Fruit fly (Drosophila melanogaster) whole organism, prepupa: ENCODE data around the gene Smyd3.

ENCODE experiments used
- CG10631 ChIP-seq: fragments of 200-800 bp; sonication (Bioruptor generic); optimal IDR thresholded peaks from 2 replicates; lab custom pipeline; 2016; ENCODE audit warnings: missing biosample characterization, missing genetic modification characterization
- CG10669 ChIP-seq: fragments of 200-800 bp; sonication (Bioruptor generic); optimal IDR thresholded peaks from 3 replicates; lab custom pipeline; 2018; ENCODE audit warnings: missing biosample characterization, mild to moderate bottlenecking, missing genetic modification characterization, moderate library complexity
- CG11294 ChIP-seq: fragments of 200-800 bp; sonication (Bioruptor generic); IDR thresholded peaks from 2 replicates; pipeline ENCODE4 v1.3.6; 2022; ENCODE audit warnings: missing biosample characterization, missing genetic modification characterization
- CG11762 ChIP-seq: fragments of 200-800 bp; sonication (Bioruptor generic); optimal IDR thresholded peaks from 3 replicates; lab custom pipeline; 2016; ENCODE audit warnings: missing biosample characterization, missing genetic modification characterization; ENCODE audit not compliant: insufficient read depth
- CG15336 ChIP-seq: fragments of 200-800 bp; sonication (Bioruptor generic); IDR thresholded peaks from 2 replicates; pipeline ENCODE4 v1.3.6; 2022; ENCODE audit warnings: missing biosample characterization, missing genetic modification characterization
- CG1621 ChIP-seq: fragments of 200-800 bp; sonication (Bioruptor generic); optimal IDR thresholded peaks from 3 replicates; lab custom pipeline; 2018; ENCODE audit warnings: missing biosample characterization, mild to moderate bottlenecking, missing genetic modification characterization
- CG16779 ChIP-seq: fragments of 200-800 bp; sonication (Bioruptor generic); optimal IDR thresholded peaks from 3 replicates; lab custom pipeline; 2017; ENCODE audit warnings: missing biosample characterization, mild to moderate bottlenecking, missing genetic modification characterization
- CG3032 ChIP-seq: fragments of 200-800 bp; optimal IDR thresholded peaks from 2 replicates; lab custom pipeline; 2019; ENCODE audit warnings: missing biosample characterization, mild to moderate bottlenecking, missing genetic modification characterization, moderate library complexity
- CG34406 ChIP-seq: fragments of 200-800 bp; sonication (Bioruptor generic); optimal IDR thresholded peaks from 3 replicates; lab custom pipeline; 2016; ENCODE audit warnings: missing biosample characterization, missing genetic modification characterization
- CG3919 ChIP-seq: fragments of 200-800 bp; sonication (Bioruptor generic); optimal IDR thresholded peaks from 3 replicates; lab custom pipeline; 2016; ENCODE audit warnings: missing biosample characterization, missing genetic modification characterization
- CG4318 ChIP-seq: fragments of 200-800 bp; sonication (Bioruptor generic); optimal IDR thresholded peaks from 3 replicates; lab custom pipeline; 2017; ENCODE audit warnings: missing biosample characterization, mild to moderate bottlenecking, missing genetic modification characterization
- CG6276 ChIP-seq: fragments of 200-800 bp; sonication (Bioruptor generic); optimal IDR thresholded peaks from 2 replicates; lab custom pipeline; 2017; ENCODE audit warnings: missing biosample characterization, mild to moderate bottlenecking, missing genetic modification characterization
- CG6808 ChIP-seq: fragments of 200-800 bp; sonication (Bioruptor generic); optimal IDR thresholded peaks from 3 replicates; lab custom pipeline; 2017; ENCODE audit warnings: missing biosample characterization, missing genetic modification characterization, mild to moderate bottlenecking, moderate library complexity, missing genetic modification reagents
- CG6854 ChIP-seq: fragments of 200-800 bp; sonication (Bioruptor generic); optimal IDR thresholded peaks from 2 replicates; lab custom pipeline; 2017; ENCODE audit warnings: missing biosample characterization, mild to moderate bottlenecking, missing genetic modification characterization
- CG7368 ChIP-seq: fragments of 200-800 bp; sonication (Bioruptor generic); optimal IDR thresholded peaks from 3 replicates; lab custom pipeline; 2016; ENCODE audit warnings: missing biosample characterization, missing genetic modification characterization
- CG8119 ChIP-seq: fragments of 200-800 bp; sonication (Bioruptor generic); IDR thresholded peaks from 3 replicates; pipeline ENCODE4 v1.3.6; 2022; ENCODE audit warnings: missing biosample characterization, missing genetic modification characterization
- CG9139 ChIP-seq: fragments of 200-800 bp; sonication (Bioruptor generic); optimal IDR thresholded peaks from 3 replicates; lab custom pipeline; 2017; ENCODE audit warnings: missing biosample characterization, mild to moderate bottlenecking, missing genetic modification characterization
- Eip75B ChIP-seq: fragments of 200-800 bp; sonication (Bioruptor generic); optimal IDR thresholded peaks from 3 replicates; lab custom pipeline; 2016; ENCODE audit warnings: missing biosample characterization, missing genetic modification characterization
- Eip78C ChIP-seq: fragments of 200-800 bp; sonication (Bioruptor generic); peaks from one replicate; lab custom pipeline; 2016; ENCODE audit warnings: missing biosample characterization, missing genetic modification characterization
- Eip93F ChIP-seq: fragments of 200-800 bp; sonication (Bioruptor generic); optimal IDR thresholded peaks from 2 replicates; lab custom pipeline; 2016; ENCODE audit warnings: missing biosample characterization, mild to moderate bottlenecking, missing genetic modification characterization
- Ets21C ChIP-seq: fragments of 200-800 bp; sonication (Bioruptor generic); optimal IDR thresholded peaks from 3 replicates; lab custom pipeline; 2016; ENCODE audit warnings: missing biosample characterization, missing genetic modification characterization
- Ets96B ChIP-seq: fragments of 200-800 bp; optimal IDR thresholded peaks from 2 replicates; lab custom pipeline; 2019; ENCODE audit warnings: missing biosample characterization, mild to moderate bottlenecking, missing genetic modification characterization, moderate library complexity
- Gug ChIP-seq: fragments of 200-800 bp; sonication (Bioruptor generic); IDR thresholded peaks from 2 replicates; pipeline ENCODE4 v1.3.6; 2022; ENCODE audit warnings: missing biosample characterization, missing genetic modification characterization
- Hr39 ChIP-seq: fragments of 200-800 bp; sonication (Bioruptor generic); optimal IDR thresholded peaks from 2 replicates; lab custom pipeline; 2016; ENCODE audit warnings: missing biosample characterization, missing genetic modification characterization
- Hr4 ChIP-seq: fragments of 200-800 bp; sonication (Bioruptor generic); optimal IDR thresholded peaks from 3 replicates; lab custom pipeline; 2016; ENCODE audit warnings: missing biosample characterization, missing genetic modification characterization
- Lpt ChIP-seq: fragments of 200-800 bp; sonication (Bioruptor generic); optimal IDR thresholded peaks from 3 replicates; lab custom pipeline; 2016; ENCODE audit warnings: missing biosample characterization, missing genetic modification characterization
- Met ChIP-seq: fragments of 200-800 bp; sonication (Bioruptor generic); optimal IDR thresholded peaks from 3 replicates; lab custom pipeline; 2016; ENCODE audit warnings: missing biosample characterization, missing genetic modification characterization
- OdsH ChIP-seq: fragments of 200-800 bp; sonication (Bioruptor generic); optimal IDR thresholded peaks from 3 replicates; lab custom pipeline; 2016; ENCODE audit warnings: missing biosample characterization, missing genetic modification characterization
- Sox102F ChIP-seq: fragments of 200-800 bp; sonication (Bioruptor generic); optimal IDR thresholded peaks from 2 replicates; lab custom pipeline; 2016; ENCODE audit warnings: missing biosample characterization, mild to moderate bottlenecking, missing genetic modification characterization
- Sox14 ChIP-seq: fragments of 200-800 bp; sonication (Bioruptor generic); optimal IDR thresholded peaks from 3 replicates; lab custom pipeline; 2016; ENCODE audit warnings: missing biosample characterization, missing genetic modification characterization
- Sox15 ChIP-seq: fragments of 200-800 bp; sonication (Bioruptor generic); optimal IDR thresholded peaks from 3 replicates; lab custom pipeline; 2016; ENCODE audit warnings: missing biosample characterization, missing genetic modification characterization
- achi ChIP-seq: fragments of 200-800 bp; sonication (Bioruptor generic); optimal IDR thresholded peaks from 3 replicates; lab custom pipeline; 2016; ENCODE audit warnings: missing biosample characterization, missing genetic modification characterization
- cyc ChIP-seq: fragments of 200-800 bp; sonication (Bioruptor generic); optimal IDR thresholded peaks from 3 replicates; lab custom pipeline; 2016; ENCODE audit warnings: missing biosample characterization, missing genetic modification characterization
- dac ChIP-seq: fragments of 200-800 bp; sonication (Bioruptor generic); optimal IDR thresholded peaks from 2 replicates; lab custom pipeline; 2017; ENCODE audit warnings: missing biosample characterization, mild to moderate bottlenecking, missing genetic modification characterization
- dsx ChIP-seq: fragments of 200-800 bp; optimal IDR thresholded peaks from 3 replicates; lab custom pipeline; 2019; ENCODE audit warnings: missing biosample characterization, mild to moderate bottlenecking, missing genetic modification characterization, moderate library complexity; ENCODE audit not compliant: poor library complexity, severe bottlenecking
- eg ChIP-seq: fragments of 200-800 bp; sonication (Bioruptor generic); IDR thresholded peaks from 3 replicates; pipeline ENCODE4 v1.3.6; 2022; ENCODE audit warnings: missing biosample characterization, missing genetic modification characterization
- esn ChIP-seq: fragments of 200-800 bp; sonication (Bioruptor generic); optimal IDR thresholded peaks from 2 replicates; lab custom pipeline; 2016; ENCODE audit warnings: missing biosample characterization, mild to moderate bottlenecking, missing genetic modification characterization, moderate library complexity
- fkh ChIP-seq: fragments of 200-800 bp; sonication (Bioruptor generic); optimal IDR thresholded peaks from 3 replicates; lab custom pipeline; 2017; ENCODE audit warnings: missing biosample characterization, mild to moderate bottlenecking, missing genetic modification characterization, moderate library complexity
- lz ChIP-seq: fragments of 200-800 bp; sonication (Bioruptor generic); optimal IDR thresholded peaks from 3 replicates; lab custom pipeline; 2016; ENCODE audit warnings: missing biosample characterization, missing genetic modification characterization
- net ChIP-seq: fragments of 200-800 bp; sonication (Bioruptor generic); optimal IDR thresholded peaks from 3 replicates; lab custom pipeline; 2016; ENCODE audit warnings: missing biosample characterization, missing genetic modification characterization
- pdm3 ChIP-seq: fragments of 200-800 bp; sonication (Bioruptor generic); optimal IDR thresholded peaks from 3 replicates; lab custom pipeline; 2016; ENCODE audit warnings: missing biosample characterization, missing genetic modification characterization
- ss ChIP-seq, 2 experiments: fragments of 200-800 bp; sonication (Bioruptor generic); optimal IDR thresholded peaks; 2 replicates in 1 of 2; 3 replicates in 1 of 2; lab custom pipeline; 2017 to 2018; ENCODE audit warnings: mild to moderate bottlenecking in 2 of 2, missing biosample characterization in 2 of 2, missing genetic modification characterization in 2 of 2, moderate library complexity in 1 of 2
- svp ChIP-seq: fragments of 200-800 bp; sonication (Bioruptor generic); peaks from one replicate; lab custom pipeline; 2016; ENCODE audit warnings: missing biosample characterization, missing genetic modification characterization
- topi ChIP-seq: fragments of 200-800 bp; sonication (Bioruptor generic); optimal IDR thresholded peaks from 3 replicates; lab custom pipeline; 2016; ENCODE audit warnings: missing biosample characterization, missing genetic modification characterization
- vri ChIP-seq: fragments of 200-800 bp; sonication (Bioruptor generic); optimal IDR thresholded peaks from 3 replicates; lab custom pipeline; 2016; ENCODE audit warnings: missing biosample characterization, mild to moderate bottlenecking, missing genetic modification characterization

Smyd3 gene

dm6 chrX:2635075-2635643 lies 26.5 kb upstream of the Smyd3 start (continued):
- TF ChIP-seq net (GFP tag; lab: Kevin White, UChicago) (peak; percentile 24), topi (peak; percentile 43), Sox102F (GFP tag; lab: Kevin White, UChicago) (no peak), dsx (GFP tag; lab: Kevin White, UChicago) (no peak), fkh (no peak), CG10669 (GFP tag; lab: Kevin White, UChicago) (no peak), ss (GFP tag; optimal IDR thresholded peaks at IDR 0.05; lab: Kevin White, UChicago) (no peak), Met (no peak), CG34406 (GFP tag; lab: Kevin White, UChicago) (peak; percentile 10), Lpt (GFP tag; lab: Kevin White, UChicago) (no peak), achi (peak; percentile 3), CG3919 (GFP tag; lab: Kevin White, UChicago) (peak; percentile 7), Eip78C (GFP tag; lab: Kevin White, UChicago) (peak; percentile 78), lz (GFP tag; lab: Kevin White, UChicago) (peak; percentile 44), Sox15 (GFP tag; lab: Kevin White, UChicago) (no peak), CG10631 (no peak), pdm3 (GFP tag; lab: Kevin White, UChicago) (peak; percentile 38), CG4318 (GFP tag; lab: Kevin White, UChicago) (no peak), CG16779 (tag; lab: Kevin White, UChicago) (no peak), CG11762 (GFP tag; lab: Kevin White, UChicago) (no peak), OdsH (GFP tag; lab: Kevin White, UChicago) (peak; percentile 34), Hr4 (GFP tag; lab: Kevin White, UChicago) (no peak), CG8119 (no peak), CG6854 (GFP tag; lab: Kevin White, UChicago) (no peak), cyc (GFP tag; lab: Kevin White, UChicago) (peak; percentile 26), Gug (GFP tag; lab: Robert Waterston, UW) (no peak)
- TF ChIP-seq, all 60 proteins: peak for 23

- peak; percentile 71 for TF ChIP-seq Eip78C (GFP tag; lab: Kevin White, UChicago)
- no peak for TF ChIP-seq CG16779 (tag; lab: Kevin White, UChicago)
- no peak for TF ChIP-seq vri (GFP tag; lab: Kevin White, UChicago)
- TF ChIP-seq eg (GFP tag; lab: Robert Waterston, UW): no peak
- peak; percentile 21 for TF ChIP-seq net (GFP tag; lab: Kevin White, UChicago)
- no peak for TF ChIP-seq Ets96B (tag; lab: Kevin White, UChicago)
- no peak for TF ChIP-seq CG11762 (GFP tag; lab: Kevin White, UChicago)
- TF ChIP-seq CG3032 (tag; lab: Kevin White, UChicago): peak; percentile 9
- no peak for TF ChIP-seq CG8119
- TF ChIP-seq CG6808 (GFP tag; lab: Kevin White, UChicago): no peak
- TF ChIP-seq CG3919 (GFP tag; lab: Kevin White, UChicago): no peak
- TF ChIP-seq Hr39: no peak
- TF ChIP-seq cyc (GFP tag; lab: Kevin White, UChicago): no peak
- no peak for TF ChIP-seq Lpt (GFP tag; lab: Kevin White, UChicago)
- TF ChIP-seq CG11294 (GFP tag; lab: Robert Waterston, UW): no peak
- no peak for TF ChIP-seq dac
- TF ChIP-seq CG15336 (GFP tag; lab: Robert Waterston, UW): 0 out of 2 replicates have a peak, but pooled peaks have one; percentile 27
- no peak for TF ChIP-seq CG6854 (GFP tag; lab: Kevin White, UChicago)
- no peak for TF ChIP-seq CG1621 (tag; lab: Kevin White, UChicago)
- no peak for TF ChIP-seq lz (GFP tag; lab: Kevin White, UChicago)
- TF ChIP-seq CG4318 (GFP tag; lab: Kevin White, UChicago): no peak
- no peak; the same call in 1 of the 2 replicates for TF ChIP-seq Gug (GFP tag; lab: Robert Waterston, UW)
- TF ChIP-seq esn (GFP tag; lab: Kevin White, UChicago): no peak
- no peak for TF ChIP-seq CG7368
- TF ChIP-seq Sox15 (GFP tag; lab: Kevin White, UChicago): no peak
- no peak for TF ChIP-seq Ets21C (GFP tag; lab: Kevin White, UChicago)
- no peak for TF ChIP-seq Eip75B (GFP tag; lab: Kevin White, UChicago)
- no peak for TF ChIP-seq Eip93F (GFP tag; lab: Kevin White, UChicago)
- no peak for TF ChIP-seq CG10669 (GFP tag; lab: Kevin White, UChicago)
- TF ChIP-seq svp (GFP tag; lab: Kevin White, UChicago): no peak
- no peak for TF ChIP-seq fkh
- TF ChIP-seq CG9139 (GFP tag; lab: Kevin White, UChicago): no peak
- TF ChIP-seq ss (GFP tag; optimal IDR thresholded peaks at IDR 0.05; lab: Kevin White, UChicago): peak in 1 of 2 experiments; percentile 21
- TF ChIP-seq Sox102F (GFP tag; lab: Kevin White, UChicago): no peak
- TF ChIP-seq CG6276 (GFP tag; lab: Kevin White, UChicago): no peak
- TF ChIP-seq Sox14 (GFP tag; lab: Kevin White, UChicago): no peak
Measured at dm6 chrX:2633847-2634776, 25.4 kb upstream of the Smyd3 start, which contains the start of gene sgg. sgg (plus strand) TSS chrX:2633952.
